Worm (Caenorhabditis elegans) whole organism, L2 larva: ENCODE results near the gene gcy-29.

ENCODE experiments used
- R02D3.7 ChIP-seq: fragments of 150-350 bp; optimal IDR thresholded peaks from 2 replicates; lab custom pipeline; 2014; ENCODE audit warnings: missing biosample characterization, missing genetic modification characterization
- ceh-82 ChIP-seq: fragments of 150-350 bp; optimal IDR thresholded peaks from 2 replicates; lab custom pipeline; 2014; ENCODE audit warnings: missing biosample characterization, missing genetic modification characterization
- dmd-4 ChIP-seq: sonication (generic microtip); optimal IDR thresholded peaks from 2 replicates; lab custom pipeline; 2017; ENCODE audit warnings: missing biosample characterization, missing genetic modification characterization
- nhr-237 ChIP-seq: fragments of 150-350 bp; optimal IDR thresholded peaks from 2 replicates; lab custom pipeline; 2014; ENCODE audit warnings: missing biosample characterization, missing genetic modification characterization
- snpc-4 ChIP-seq: fragments of 150-350 bp; optimal IDR thresholded peaks from 2 replicates; lab custom pipeline; 2014; ENCODE audit warnings: missing biosample characterization, missing genetic modification characterization
- unc-39 ChIP-seq: fragments of 150-350 bp; optimal IDR thresholded peaks from 2 replicates; lab custom pipeline; 2014; ENCODE audit warnings: missing biosample characterization, missing genetic modification characterization
- zag-1 ChIP-seq: fragments of 150-350 bp; optimal IDR thresholded peaks from 2 replicates; lab custom pipeline; 2014; ENCODE audit warnings: missing biosample characterization, missing genetic modification characterization
- ztf-4 ChIP-seq: fragments of 150-350 bp; optimal IDR thresholded peaks from 2 replicates; lab custom pipeline; 2014; ENCODE audit warnings: missing biosample characterization, missing genetic modification characterization

DNA sequence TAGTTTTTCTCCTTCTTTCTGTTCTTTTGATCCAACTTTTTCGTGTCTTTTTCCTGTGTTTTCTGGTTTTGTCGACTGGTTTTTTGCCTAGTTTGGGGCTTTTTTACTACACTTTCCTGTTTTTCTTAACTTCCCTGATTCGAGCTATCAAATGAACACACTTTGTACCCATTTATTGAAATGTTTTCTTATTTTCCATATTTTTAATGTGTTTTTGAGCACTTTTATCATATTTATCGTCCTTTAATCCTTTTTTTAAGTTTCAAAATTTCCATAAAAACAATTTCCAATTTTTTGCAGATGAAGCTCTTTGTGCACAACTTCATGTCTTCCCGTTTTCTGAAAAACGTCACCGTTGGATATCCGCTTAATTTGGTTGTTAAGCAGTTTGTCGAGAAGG lies 14.6 kb downstream of the gcy-29 start, which contains the start of gene C04H5.1:
- TF ChIP-seq ztf-4, result no peak
- no peak for TF ChIP-seq ceh-82 (tag; lab: Kevin White, UChicago)
- TF ChIP-seq unc-39, result no peak
- no peak for TF ChIP-seq R02D3.7 (tag; lab: Kevin White, UChicago)
- TF ChIP-seq nhr-237, result no peak
- no peak for TF ChIP-seq snpc-4 (tag; lab: Kevin White, UChicago)
- TF ChIP-seq zag-1 (tag; lab: Kevin White, UChicago), result no peak
- TF ChIP-seq dmd-4 (tag; lab: Kevin White, UChicago), result no peak
